Fruit fly (Drosophila melanogaster) whole organism, embryonic: ENCODE measurements around the gene Bcat.
A peak's percentile ranks its signal among the peaks of the same experiment; 100 is the strongest.

Source experiments
- BtbVII ChIP-seq: fragments of 200-800 bp; sonication (Bioruptor generic); optimal IDR thresholded peaks from 3 replicates; lab custom pipeline; 2017; ENCODE audit warnings: missing biosample characterization, mild to moderate bottlenecking, missing genetic modification characterization
- Bteb2 ChIP-seq: fragments of 200-800 bp; sonication (Bioruptor generic); optimal IDR thresholded peaks from 2 replicates; lab custom pipeline; 2016; ENCODE audit warnings: missing biosample characterization, missing genetic modification characterization
- CG11398 ChIP-seq: fragments of 200-800 bp; sonication (Bioruptor generic); optimal IDR thresholded peaks from 2 replicates; lab custom pipeline; 2016; ENCODE audit warnings: missing biosample characterization, missing genetic modification characterization
- CG12391 ChIP-seq: fragments of 200-800 bp; sonication (Bioruptor generic); optimal IDR thresholded peaks from 3 replicates; lab custom pipeline; 2018; ENCODE audit warnings: missing biosample characterization, mild to moderate bottlenecking, missing genetic modification characterization, moderate library complexity
- CG12769 ChIP-seq: fragments of 200-800 bp; sonication (Bioruptor generic); optimal IDR thresholded peaks from 2 replicates; lab custom pipeline; 2019; ENCODE audit warnings: missing biosample characterization, mild to moderate bottlenecking, missing genetic modification characterization, moderate library complexity
- CG13287 ChIP-seq: fragments of 200-800 bp; sonication (Bioruptor generic); IDR thresholded peaks from 2 replicates; pipeline ENCODE4 v1.3.6; 2022; ENCODE audit warnings: missing biosample characterization, missing genetic modification characterization; ENCODE audit not compliant: partially characterized antibody
- CG2875 ChIP-seq: fragments of 200-800 bp; sonication (Bioruptor generic); optimal IDR thresholded peaks from 2 replicates; lab custom pipeline; 2017; ENCODE audit warnings: missing biosample characterization, mild to moderate bottlenecking, missing genetic modification characterization, missing genetic modification reagents
- CG31388 ChIP-seq: fragments of 200-800 bp; sonication (Bioruptor generic); optimal IDR thresholded peaks from 2 replicates; lab custom pipeline; 2016; ENCODE audit warnings: missing biosample characterization, missing genetic modification characterization
- CG32772 ChIP-seq: fragments of 200-800 bp; sonication (Bioruptor generic); IDR thresholded peaks from 2 replicates; pipeline ENCODE4 v1.3.6; 2022; ENCODE audit warnings: missing biosample characterization, missing genetic modification characterization
- CG6683 ChIP-seq: fragments of 200-800 bp; sonication (Bioruptor generic); optimal IDR thresholded peaks from 2 replicates; lab custom pipeline; 2017; ENCODE audit warnings: missing biosample characterization, mild to moderate bottlenecking, missing genetic modification characterization, missing genetic modification reagents
- CG7271 ChIP-seq: fragments of 200-800 bp; sonication (Bioruptor generic); optimal IDR thresholded peaks from 2 replicates; lab custom pipeline; 2018; ENCODE audit warnings: missing biosample characterization, mild to moderate bottlenecking, missing genetic modification characterization, moderate library complexity
- CG7987 ChIP-seq: fragments of 200-800 bp; sonication (Bioruptor generic); optimal IDR thresholded peaks from 2 replicates; lab custom pipeline; 2018; ENCODE audit warnings: missing biosample characterization, mild to moderate bottlenecking, missing genetic modification characterization, moderate library complexity
- CG8388 ChIP-seq: fragments of 200-800 bp; sonication (Bioruptor generic); optimal IDR thresholded peaks from 2 replicates; lab custom pipeline; 2019; ENCODE audit warnings: missing biosample characterization, mild to moderate bottlenecking, missing genetic modification characterization, moderate library complexity
- Dll ChIP-seq: fragments of 200-800 bp; sonication (Bioruptor generic); IDR thresholded peaks from 4 replicates; pipeline ENCODE4 v1.3.6; 2022; ENCODE audit warnings: missing biosample characterization, missing genetic modification characterization; ENCODE audit not compliant: partially characterized antibody
- Doc2 ChIP-seq: fragments of 200-800 bp; sonication (Bioruptor generic); IDR thresholded peaks from 2 replicates; pipeline ENCODE4 v1.3.6; 2022; ENCODE audit warnings: missing biosample characterization, missing genetic modification characterization
- Hr78 ChIP-seq, 2 experiments: fragments of 200-800 bp in 1 of 2; fragments of >200 bp in 1 of 2; sonication (Bioruptor generic) in 1 of 2; optimal IDR thresholded peaks; 2 replicates each; lab custom pipeline; 2017 to 2019; ENCODE audit warnings: missing biosample characterization in 2 of 2, missing genetic modification characterization in 2 of 2, mild to moderate bottlenecking in 1 of 2, moderate library complexity in 1 of 2
- Kr ChIP-seq: fragments of 200-800 bp; sonication (Bioruptor generic); optimal IDR thresholded peaks from 2 replicates; lab custom pipeline; 2017; ENCODE audit warnings: missing biosample characterization, mild to moderate bottlenecking, missing genetic modification characterization
- Nf-YB ChIP-seq: fragments of 200-800 bp; sonication (Bioruptor generic); optimal IDR thresholded peaks from 3 replicates; lab custom pipeline; 2019; ENCODE audit warnings: missing biosample characterization, mild to moderate bottlenecking, missing genetic modification characterization, moderate library complexity
- NfI ChIP-seq: fragments of 200-800 bp; sonication (Bioruptor generic); optimal IDR thresholded peaks from 3 replicates; lab custom pipeline; 2018; ENCODE audit warnings: missing biosample characterization, mild to moderate bottlenecking, missing genetic modification characterization, moderate library complexity
- Oaz ChIP-seq: fragments of 200-800 bp; sonication (Bioruptor generic); IDR thresholded peaks from 2 replicates; pipeline ENCODE4 v1.3.6; 2022; ENCODE audit warnings: missing biosample characterization, missing genetic modification characterization
- Stat92E ChIP-seq, 3 experiments: fragments of >200 bp in 2 of 3; fragments of 200-800 bp in 1 of 3; sonication (Bioruptor generic) in 1 of 3; optimal IDR thresholded peaks; 2 replicates each; lab custom pipeline; 2017 to 2019; ENCODE audit warnings: missing biosample characterization in 3 of 3, missing genetic modification characterization in 3 of 3, mild to moderate bottlenecking in 1 of 3, moderate library complexity in 1 of 3
- amos ChIP-seq: fragments of 200-800 bp; sonication (Bioruptor generic); IDR thresholded peaks from 2 replicates; pipeline ENCODE4 v1.3.6; 2022; ENCODE audit warnings: missing biosample characterization, missing genetic modification characterization; ENCODE audit not compliant: partially characterized antibody
- bcd ChIP-seq: fragments of 200-800 bp; sonication (Bioruptor generic); optimal IDR thresholded peaks from 2 replicates; lab custom pipeline; 2017; ENCODE audit warnings: missing biosample characterization, mild to moderate bottlenecking, missing genetic modification characterization
- btn ChIP-seq: fragments of 200-800 bp; sonication (Bioruptor generic); optimal IDR thresholded peaks from 2 replicates; lab custom pipeline; 2016; ENCODE audit warnings: missing biosample characterization, missing genetic modification characterization
- cato ChIP-seq: fragments of 200-800 bp; sonication (Bioruptor generic); optimal IDR thresholded peaks from 2 replicates; lab custom pipeline; 2016; ENCODE audit warnings: missing biosample characterization, missing genetic modification characterization, borderline replicate concordance
- crp ChIP-seq, 2 experiments: fragments of 200-800 bp; sonication (Bioruptor generic); optimal IDR thresholded peaks; 2 replicates in 1 of 2; 3 replicates in 1 of 2; lab custom pipeline; 2017; ENCODE audit warnings: missing biosample characterization in 2 of 2, missing genetic modification characterization in 2 of 2, mild to moderate bottlenecking in 1 of 2, moderate library complexity in 1 of 2
- danr ChIP-seq: fragments of 200-800 bp; sonication (Bioruptor generic); IDR thresholded peaks from 2 replicates; pipeline ENCODE4 v1.3.6; 2022; ENCODE audit warnings: missing biosample characterization, missing genetic modification characterization
- dmrt99B ChIP-seq: fragments of 200-800 bp; sonication (Bioruptor generic); optimal IDR thresholded peaks from 2 replicates; lab custom pipeline; 2018; ENCODE audit warnings: missing biosample characterization, mild to moderate bottlenecking, missing genetic modification characterization, moderate library complexity
- ewg ChIP-seq: fragments of 200-800 bp; sonication (Bioruptor generic); optimal IDR thresholded peaks from 3 replicates; lab custom pipeline; 2017; ENCODE audit warnings: mild to moderate bottlenecking, missing biosample characterization, missing genetic modification reagents, missing genetic modification characterization
- fru ChIP-seq: fragments of >200 bp; optimal IDR thresholded peaks from 2 replicates; lab custom pipeline; 2017
- ftz-f1 ChIP-seq: fragments of 200-800 bp; sonication (Bioruptor generic); optimal IDR thresholded peaks from 2 replicates; lab custom pipeline; 2016; ENCODE audit warnings: missing biosample characterization, missing genetic modification characterization
- gt ChIP-seq: fragments of 200-800 bp; sonication (Bioruptor generic); IDR thresholded peaks from 2 replicates; pipeline ENCODE4 v1.3.6; 2022; ENCODE audit warnings: missing biosample characterization, missing genetic modification characterization
- h ChIP-seq: fragments of >200 bp; optimal IDR thresholded peaks from 2 replicates; lab custom pipeline; 2017
- lab ChIP-seq: fragments of 200-800 bp; sonication (Bioruptor generic); optimal IDR thresholded peaks from 3 replicates; lab custom pipeline; 2017; ENCODE audit warnings: missing biosample characterization, missing genetic modification characterization, mild to moderate bottlenecking, moderate library complexity, missing genetic modification reagents
- luna ChIP-seq: fragments of 200-800 bp; sonication (Bioruptor generic); optimal IDR thresholded peaks from 2 replicates; lab custom pipeline; 2016; ENCODE audit warnings: missing biosample characterization, missing genetic modification characterization
- nom ChIP-seq: fragments of 200-800 bp; sonication (Bioruptor generic); optimal IDR thresholded peaks from 2 replicates; lab custom pipeline; 2017; ENCODE audit warnings: missing biosample characterization, missing genetic modification characterization, mild to moderate bottlenecking, moderate library complexity, missing genetic modification reagents
- odd ChIP-seq: fragments of 200-800 bp; sonication (Bioruptor generic); optimal IDR thresholded peaks from 2 replicates; lab custom pipeline; 2017; ENCODE audit warnings: missing biosample characterization, mild to moderate bottlenecking, missing genetic modification characterization
- pan ChIP-seq, 4 experiments: fragments of >200 bp in 3 of 4; fragments of 200-800 bp in 1 of 4; sonication (Bioruptor generic) in 1 of 4; optimal IDR thresholded peaks in 3 of 4; IDR thresholded peaks in 1 of 4; 2 replicates each; pipeline versions ENCODE4 v1.3.6 to Lab custom; 2017 to 2022; ENCODE audit warnings: missing biosample characterization in 2 of 4, missing genetic modification characterization in 2 of 4, mixed read lengths in 1 of 4
- peb ChIP-seq: fragments of 200-800 bp; sonication (Bioruptor generic); IDR thresholded peaks from 2 replicates; pipeline ENCODE4 v1.3.6; 2022; ENCODE audit warnings: missing biosample characterization, missing genetic modification characterization
- psq ChIP-seq: fragments of 200-800 bp; sonication (Bioruptor generic); optimal IDR thresholded peaks from 2 replicates; lab custom pipeline; 2017; ENCODE audit warnings: missing biosample characterization, missing genetic modification characterization
- pzg ChIP-seq: fragments of 200-800 bp; sonication (Bioruptor generic); optimal IDR thresholded peaks from 3 replicates; lab custom pipeline; 2018; ENCODE audit warnings: missing biosample characterization, mild to moderate bottlenecking, missing genetic modification characterization, moderate library complexity
- repo ChIP-seq: fragments of 200-800 bp; sonication (Bioruptor generic); optimal IDR thresholded peaks from 2 replicates; lab custom pipeline; 2016; ENCODE audit warnings: missing biosample characterization, missing genetic modification characterization
- scrt ChIP-seq: fragments of 200-800 bp; sonication (Bioruptor generic); optimal IDR thresholded peaks from 2 replicates; lab custom pipeline; 2018; ENCODE audit warnings: missing biosample characterization, mild to moderate bottlenecking, missing genetic modification characterization, moderate library complexity
- sens ChIP-seq: fragments of 200-800 bp; sonication (Bioruptor generic); peaks from one replicate; lab custom pipeline; 2016; ENCODE audit warnings: missing biosample characterization, missing genetic modification characterization
- sens-2 ChIP-seq: fragments of 200-800 bp; sonication (Bioruptor generic); IDR thresholded peaks from 2 replicates; pipeline ENCODE4 v1.3.6; 2022; ENCODE audit warnings: missing biosample characterization, missing genetic modification characterization
- slou ChIP-seq: fragments of 200-800 bp; sonication (Bioruptor generic); optimal IDR thresholded peaks from 3 replicates; lab custom pipeline; 2016; ENCODE audit warnings: missing biosample characterization, missing genetic modification characterization
- wdn ChIP-seq: fragments of 200-800 bp; sonication (Bioruptor generic); IDR thresholded peaks from 2 replicates; pipeline ENCODE4 v1.3.6; 2022; ENCODE audit warnings: missing biosample characterization, missing genetic modification characterization

The Bcat gene

DNA sequence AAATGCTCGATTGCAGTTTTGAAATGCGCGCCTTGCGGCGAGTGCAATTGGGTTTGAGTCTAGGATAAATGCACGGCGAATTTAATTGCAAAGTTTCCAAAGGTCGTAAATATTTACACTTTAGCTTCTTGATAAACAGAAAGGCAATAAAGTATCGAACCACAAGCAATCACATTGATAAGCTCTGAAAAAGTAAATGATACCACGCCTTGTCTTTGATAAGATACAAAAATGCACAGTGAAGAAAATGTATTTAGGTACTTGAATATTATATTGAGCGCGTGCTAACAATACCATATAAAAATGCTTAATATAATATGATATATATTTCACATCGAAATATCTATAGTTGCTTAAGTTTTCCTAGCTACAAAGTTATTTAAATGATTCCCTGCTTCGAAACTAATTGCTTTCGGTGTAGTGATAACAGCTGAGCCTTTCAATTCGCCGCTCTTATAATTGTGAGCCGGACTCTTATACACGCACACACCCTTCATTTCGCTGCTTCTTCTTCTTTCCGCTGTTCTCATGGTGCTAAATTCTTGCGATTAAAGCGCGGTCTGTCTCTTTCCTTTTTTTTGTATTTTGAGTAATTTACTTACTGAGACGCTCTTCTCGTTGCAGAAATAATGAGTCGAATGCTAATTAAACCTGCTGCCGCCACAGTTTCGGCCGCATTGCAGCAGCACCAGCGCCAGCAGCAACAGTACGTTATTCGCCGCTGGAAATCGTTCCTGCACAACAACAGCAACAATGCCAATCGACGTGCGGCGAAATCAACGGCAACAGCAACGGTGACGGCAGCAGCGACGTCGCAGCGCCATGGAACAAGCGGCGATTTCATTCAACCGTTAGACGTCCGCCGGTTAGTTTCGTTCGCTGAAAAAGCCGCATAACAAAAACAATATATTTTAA, 23.2 kb upstream of the Bcat start (continued):
- TF ChIP-seq Doc2 (GFP tag; lab: Robert Waterston, UW) (no peak), CG7271 (tag; lab: Kevin White, UChicago) (no peak), gt (GFP tag; lab: Robert Waterston, UW) (no peak), sens-2 (0 out of 2 replicates have a peak, but pooled peaks have one; percentile 29), CG7987 (GFP tag; lab: Kevin White, UChicago) (peak; percentile 33), repo (GFP tag; lab: Kevin White, UChicago) (no peak), lab (GFP tag; lab: Kevin White, UChicago) (peak; percentile 93), CG6683 (peak; percentile 67), BtbVII (GFP tag; lab: Kevin White, UChicago) (peak; percentile 80), dmrt99B (tag; lab: Kevin White, UChicago) (peak; percentile 84), Bteb2 (GFP tag; lab: Kevin White, UChicago) (peak; percentile 29), nom (GFP tag; lab: Kevin White, UChicago) (peak; percentile 68), CG2875 (GFP tag; lab: Kevin White, UChicago) (peak; percentile 86), luna (no peak), pan (optimal IDR thresholded peaks at IDR 0.05; lab: Kevin White, UChicago) (no peak), pan (GFP tag; optimal IDR thresholded peaks at IDR 0.05 in 1 of 2, IDR thresholded peaks at IDR 0.05 in 1 of 2) (peak in 1 of 2 experiments; percentile 90), Kr (GFP tag; lab: Kevin White, UChicago) (no peak), Stat92E (GFP tag; optimal IDR thresholded peaks at IDR 0.05; lab: Kevin White, UChicago) (peak in 1 of 3 experiments; percentile 33), psq (GFP tag; lab: Kevin White, UChicago) (peak; percentile 14), CG12391 (peak; percentile 93), scrt (GFP tag; lab: Kevin White, UChicago) (peak; percentile 63), danr (peak; percentile 49; the same call in 1 of the 2 replicates), odd (GFP tag; lab: Kevin White, UChicago) (peak; percentile 68), pzg (GFP tag; lab: Kevin White, UChicago) (peak; percentile 0), slou (GFP tag; lab: Kevin White, UChicago) (peak; percentile 60), bcd (GFP tag; lab: Kevin White, UChicago) (peak; percentile 74), h (no peak), peb (GFP tag; lab: Robert Waterston, UW) (peak; percentile 74), CG11398 (GFP tag; lab: Kevin White, UChicago) (no peak), Dll (GFP tag; lab: Robert Waterston, UW) (no peak), sens (GFP tag; lab: Kevin White, UChicago) (peak; percentile 91), Nf-YB (GFP tag; lab: Kevin White, UChicago) (peak; percentile 72), wdn (GFP tag; lab: Robert Waterston, UW) (peak; percentile 79), CG32772 (GFP tag; lab: Robert Waterston, UW) (peak; percentile 79), Oaz (GFP tag; lab: Robert Waterston, UW) (peak; percentile 68), btn (GFP tag; lab: Kevin White, UChicago) (no peak), CG13287 (GFP tag; lab: Robert Waterston, UW) (no peak), ftz-f1 (no peak), fru (lab: Kevin White, UChicago) (no peak), crp (GFP tag; optimal IDR thresholded peaks at IDR 0.05; lab: Kevin White, UChicago) (peak in 1 of 2 experiments; percentile 76), CG12769 (peak; percentile 23), NfI (GFP tag; lab: Kevin White, UChicago) (peak; percentile 75), CG31388 (peak; percentile 27), Hr78 (GFP tag; optimal IDR thresholded peaks at IDR 0.05; lab: Kevin White, UChicago) (peak in 1 of 2 experiments; percentile 81), ewg (GFP tag; lab: Kevin White, UChicago) (peak; percentile 69), amos (GFP tag; lab: Robert Waterston, UW) (no peak), cato (GFP tag; lab: Kevin White, UChicago) (peak; percentile 58), CG8388 (GFP tag; lab: Kevin White, UChicago) (peak; percentile 88)
